Fruit fly (Drosophila melanogaster) whole organism, embryonic: ENCODE results near the gene CG33514.

Experiments
- CG10267 ChIP-seq: fragments of 200-800 bp; sonication (Bioruptor generic); optimal IDR thresholded peaks from 2 replicates; lab custom pipeline; 2018; ENCODE audit warnings: missing biosample characterization, mild to moderate bottlenecking, missing genetic modification characterization, moderate library complexity
- CG10321 ChIP-seq: fragments of 200-800 bp; sonication (Bioruptor generic); IDR thresholded peaks from 2 replicates; pipeline ENCODE4 v1.3.6; 2022; ENCODE audit warnings: missing biosample characterization, missing genetic modification characterization
- CG10543 ChIP-seq: fragments of 200-800 bp; sonication (Bioruptor generic); optimal IDR thresholded peaks from 3 replicates; lab custom pipeline; 2017; ENCODE audit warnings: missing biosample characterization, mild to moderate bottlenecking, missing genetic modification characterization, moderate library complexity
- CG12219 ChIP-seq: fragments of 200-800 bp; sonication (Bioruptor generic); optimal IDR thresholded peaks from 3 replicates; lab custom pipeline; 2018; ENCODE audit warnings: missing biosample characterization, mild to moderate bottlenecking, missing genetic modification characterization
- CG13123 ChIP-seq: fragments of 200-800 bp; sonication (Bioruptor generic); optimal IDR thresholded peaks from 2 replicates; lab custom pipeline; 2016; ENCODE audit warnings: missing biosample characterization, missing genetic modification characterization
- CG14050 ChIP-seq: fragments of 200-800 bp; sonication (Bioruptor generic); IDR thresholded peaks from 3 replicates; pipeline ENCODE4 v1.3.6; 2022; ENCODE audit warnings: missing biosample characterization, missing genetic modification characterization
- CG17186 ChIP-seq: fragments of 200-800 bp; sonication (Bioruptor generic); optimal IDR thresholded peaks from 3 replicates; lab custom pipeline; 2017; ENCODE audit warnings: missing biosample characterization, missing genetic modification reagents, missing genetic modification characterization
- CG1792 ChIP-seq: fragments of 200-800 bp; sonication (Bioruptor generic); optimal IDR thresholded peaks from 2 replicates; lab custom pipeline; 2016; ENCODE audit warnings: missing biosample characterization, missing genetic modification characterization
- CG18619 ChIP-seq: fragments of 200-800 bp; sonication (Bioruptor generic); optimal IDR thresholded peaks from 3 replicates; lab custom pipeline; 2017; ENCODE audit warnings: missing biosample characterization, mild to moderate bottlenecking, missing genetic modification characterization
- CG2199 ChIP-seq: fragments of 200-800 bp; sonication (Bioruptor generic); IDR thresholded peaks from 3 replicates; pipeline ENCODE4 v1.3.6; 2022; ENCODE audit warnings: missing biosample characterization, missing genetic modification characterization
- CG31388 ChIP-seq: fragments of 200-800 bp; sonication (Bioruptor generic); optimal IDR thresholded peaks from 2 replicates; lab custom pipeline; 2016; ENCODE audit warnings: missing biosample characterization, missing genetic modification characterization
- CG4404 ChIP-seq: fragments of 200-800 bp; sonication (Bioruptor generic); IDR thresholded peaks from 2 replicates; pipeline ENCODE4 v1.3.6; 2022; ENCODE audit warnings: missing biosample characterization, missing genetic modification characterization
- CG4424 ChIP-seq: fragments of 200-800 bp; sonication (Bioruptor generic); optimal IDR thresholded peaks from 3 replicates; lab custom pipeline; 2016; ENCODE audit warnings: missing biosample characterization, missing genetic modification characterization
- CG4730 ChIP-seq: fragments of 200-800 bp; sonication (Bioruptor generic); IDR thresholded peaks from 2 replicates; pipeline ENCODE4 v1.3.6; 2022; ENCODE audit warnings: missing biosample characterization, missing genetic modification characterization
- CG4854 ChIP-seq: fragments of 200-800 bp; sonication (Bioruptor generic); optimal IDR thresholded peaks from 2 replicates; lab custom pipeline; 2016; ENCODE audit warnings: missing biosample characterization, missing genetic modification characterization, inconsistent platforms
- CG6854 ChIP-seq: fragments of 200-800 bp; sonication (Bioruptor generic); optimal IDR thresholded peaks from 3 replicates; lab custom pipeline; 2017; ENCODE audit warnings: missing biosample characterization, mild to moderate bottlenecking, missing genetic modification characterization
- CkIIα-i1 ChIP-seq: fragments of 200-800 bp; sonication (Bioruptor generic); IDR thresholded peaks from 2 replicates; pipeline ENCODE4 v1.3.6; 2022; ENCODE audit warnings: missing biosample characterization, missing genetic modification characterization
- Dbx ChIP-seq: fragments of 200-800 bp; sonication (Bioruptor generic); IDR thresholded peaks from 3 replicates; pipeline ENCODE4 v1.3.6; 2022; ENCODE audit warnings: missing biosample characterization, missing genetic modification characterization
- Dip3 ChIP-seq: fragments of 200-800 bp; sonication (Bioruptor generic); optimal IDR thresholded peaks from 3 replicates; lab custom pipeline; 2016; ENCODE audit warnings: missing biosample characterization, missing genetic modification characterization
- HLH54F ChIP-seq: fragments of 200-800 bp; sonication (Bioruptor generic); optimal IDR thresholded peaks from 3 replicates; lab custom pipeline; 2016; ENCODE audit warnings: missing biosample characterization, missing genetic modification characterization
- Lhr ChIP-seq: fragments of 200-800 bp; sonication (Bioruptor generic); optimal IDR thresholded peaks from 3 replicates; lab custom pipeline; 2017; ENCODE audit warnings: mild to moderate bottlenecking, missing biosample characterization, missing genetic modification reagents, missing genetic modification characterization
- NK7.1 ChIP-seq: fragments of 200-800 bp; sonication (Bioruptor generic); optimal IDR thresholded peaks from 3 replicates; lab custom pipeline; 2016; ENCODE audit warnings: missing biosample characterization, missing genetic modification characterization
- Oaz ChIP-seq: fragments of 200-800 bp; sonication (Bioruptor generic); IDR thresholded peaks from 2 replicates; pipeline ENCODE4 v1.3.6; 2022; ENCODE audit warnings: missing biosample characterization, missing genetic modification characterization
- Rx ChIP-seq: fragments of 200-800 bp; sonication (Bioruptor generic); IDR thresholded peaks from 2 replicates; pipeline ENCODE4 v1.3.6; 2022; ENCODE audit warnings: missing biosample characterization, missing genetic modification characterization
- Sin3A ChIP-seq: fragments of >200 bp; optimal IDR thresholded peaks from 2 replicates; lab custom pipeline; 2018
- abd-A ChIP-seq: fragments of 200-800 bp; sonication (Bioruptor generic); optimal IDR thresholded peaks from 3 replicates; lab custom pipeline; 2019; ENCODE audit warnings: missing biosample characterization, mild to moderate bottlenecking, missing genetic modification characterization, moderate library complexity
- ash1 ChIP-seq: fragments of 200-800 bp; sonication (Bioruptor generic); optimal IDR thresholded peaks from 2 replicates; lab custom pipeline; 2018; ENCODE audit warnings: missing biosample characterization, mild to moderate bottlenecking, missing genetic modification characterization
- chinmo ChIP-seq: fragments of 200-800 bp; sonication (Bioruptor generic); IDR thresholded peaks from 4 replicates; pipeline ENCODE4 v1.3.6; 2022; ENCODE audit warnings: missing biosample characterization, missing genetic modification characterization; ENCODE audit not compliant: partially characterized antibody
- ci ChIP-seq: fragments of 200-800 bp; sonication (Bioruptor generic); IDR thresholded peaks from 3 replicates; pipeline ENCODE4 v1.3.6; 2022; ENCODE audit warnings: missing biosample characterization, missing genetic modification characterization
- corto ChIP-seq: fragments of 200-800 bp; sonication (Bioruptor generic); optimal IDR thresholded peaks from 2 replicates; lab custom pipeline; 2016; ENCODE audit warnings: missing biosample characterization, mild to moderate bottlenecking, missing genetic modification characterization, moderate library complexity
- croc ChIP-seq: fragments of 200-800 bp; sonication (Bioruptor generic); conservative IDR thresholded peaks from 3 replicates; pipeline ENCODE4 v1.3.6; 2022; ENCODE audit warnings: missing biosample characterization, missing genetic modification characterization
- dm ChIP-seq: fragments of 200-800 bp; sonication (Bioruptor generic); optimal IDR thresholded peaks from 3 replicates; lab custom pipeline; 2016; ENCODE audit warnings: missing biosample characterization, missing genetic modification characterization
- emc ChIP-seq: fragments of 200-800 bp; sonication (Bioruptor generic); optimal IDR thresholded peaks from 2 replicates; lab custom pipeline; 2016; ENCODE audit warnings: missing biosample characterization, missing genetic modification characterization
- ewg ChIP-seq: fragments of 200-800 bp; sonication (Bioruptor generic); optimal IDR thresholded peaks from 3 replicates; lab custom pipeline; 2017; ENCODE audit warnings: mild to moderate bottlenecking, missing biosample characterization, missing genetic modification reagents, missing genetic modification characterization
- gce ChIP-seq: fragments of 200-800 bp; sonication (Bioruptor generic); IDR thresholded peaks from 3 replicates; pipeline ENCODE4 v1.3.6; 2022; ENCODE audit warnings: missing biosample characterization, missing genetic modification characterization
- grn ChIP-seq: fragments of 200-800 bp; sonication (Bioruptor generic); optimal IDR thresholded peaks from 3 replicates; lab custom pipeline; 2017; ENCODE audit warnings: missing biosample characterization, missing genetic modification characterization
- kay ChIP-seq: fragments of 200-800 bp; sonication (Bioruptor generic); optimal IDR thresholded peaks from 2 replicates; lab custom pipeline; 2016; ENCODE audit warnings: missing biosample characterization, missing genetic modification characterization
- knrl ChIP-seq: fragments of 200-800 bp; sonication (Bioruptor generic); IDR thresholded peaks from 3 replicates; pipeline ENCODE4 v1.3.6; 2022; ENCODE audit warnings: missing biosample characterization, missing genetic modification characterization; ENCODE audit not compliant: partially characterized antibody
- nerfin-1 ChIP-seq: fragments of 200-800 bp; sonication (Bioruptor generic); optimal IDR thresholded peaks from 3 replicates; lab custom pipeline; 2019; ENCODE audit warnings: missing biosample characterization, mild to moderate bottlenecking, missing genetic modification characterization, moderate library complexity
- oc ChIP-seq: fragments of 200-800 bp; sonication (Bioruptor generic); optimal IDR thresholded peaks from 2 replicates; lab custom pipeline; 2018; ENCODE audit warnings: missing biosample characterization, mild to moderate bottlenecking, missing genetic modification characterization, moderate library complexity
- odd ChIP-seq: fragments of 200-800 bp; sonication (Bioruptor generic); optimal IDR thresholded peaks from 2 replicates; lab custom pipeline; 2017; ENCODE audit warnings: missing biosample characterization, mild to moderate bottlenecking, missing genetic modification characterization
- otp ChIP-seq: fragments of 200-800 bp; sonication (Bioruptor generic); IDR thresholded peaks from 3 replicates; pipeline ENCODE4, ENCODE4 v1.3.6; 2022; ENCODE audit warnings: missing biosample characterization, missing genetic modification characterization
- pho ChIP-seq: fragments of 200-800 bp; sonication (Bioruptor generic); optimal IDR thresholded peaks from 2 replicates; lab custom pipeline; 2016; ENCODE audit warnings: missing biosample characterization, missing genetic modification characterization
- ro ChIP-seq: fragments of 200-800 bp; sonication (Bioruptor generic); IDR thresholded peaks from 2 replicates; pipeline ENCODE4 v1.3.6; 2022; ENCODE audit warnings: missing biosample characterization, missing genetic modification characterization
- salm ChIP-seq: fragments of 200-800 bp; sonication (Bioruptor generic); optimal IDR thresholded peaks from 2 replicates; lab custom pipeline; 2018; ENCODE audit warnings: missing biosample characterization, mild to moderate bottlenecking, missing genetic modification characterization
- sc ChIP-seq, 3 experiments: fragments of >200 bp in 2 of 3; fragments of 200-800 bp in 1 of 3; sonication (Bioruptor generic) in 1 of 3; optimal IDR thresholded peaks; 2 replicates in 2 of 3; 3 replicates in 1 of 3; lab custom pipeline; 2017; ENCODE audit warnings: mild to moderate bottlenecking in 1 of 3, missing biosample characterization in 1 of 3, missing genetic modification characterization in 1 of 3, missing genetic modification reagents in 1 of 3
- slou ChIP-seq: fragments of 200-800 bp; sonication (Bioruptor generic); optimal IDR thresholded peaks from 3 replicates; lab custom pipeline; 2016; ENCODE audit warnings: missing biosample characterization, missing genetic modification characterization
- stc ChIP-seq: fragments of 200-800 bp; sonication (Bioruptor generic); IDR thresholded peaks from 2 replicates; pipeline ENCODE4 v1.3.6; 2022; ENCODE audit warnings: missing biosample characterization, missing genetic modification characterization
- tin ChIP-seq: fragments of 200-800 bp; sonication (Bioruptor generic); optimal IDR thresholded peaks from 3 replicates; lab custom pipeline; 2016; ENCODE audit warnings: missing biosample characterization, missing genetic modification characterization
- tll ChIP-seq, 2 experiments: fragments of 200-800 bp in 1 of 2; fragments of >200 bp in 1 of 2; sonication (Bioruptor generic) in 1 of 2; optimal IDR thresholded peaks; 2 replicates each; lab custom pipeline; 2017 to 2019; ENCODE audit warnings: missing biosample characterization in 2 of 2, missing genetic modification characterization in 2 of 2, mild to moderate bottlenecking in 1 of 2, moderate library complexity in 1 of 2
- vnd ChIP-seq: fragments of 200-800 bp; sonication (Bioruptor generic); IDR thresholded peaks from 3 replicates; pipeline ENCODE4 v1.3.6; 2022; ENCODE audit warnings: missing biosample characterization, missing genetic modification characterization; ENCODE audit not compliant: partially characterized antibody

Gene CG33514

dm6 chr3L:4412974-4413373 lies 47.7 kb downstream of the CG33514 start (continued):
- TF ChIP-seq CG14050 (GFP tag; lab: Robert Waterston, UW): peak; percentile 72; the same call in 2 of the 3 replicates
- no peak for TF ChIP-seq CG10267 (tag; lab: Kevin White, UChicago)
- TF ChIP-seq Dbx (GFP tag; lab: Robert Waterston, UW): peak; percentile 64; the same call in 2 of the 3 replicates
- 0 out of 2 replicates have a peak, but pooled peaks have one; percentile 29 for TF ChIP-seq CG10321
- peak; percentile 19 for TF ChIP-seq CG18619
- peak; percentile 18 for TF ChIP-seq CG13123 (GFP tag; lab: Kevin White, UChicago)
- peak; percentile 23 for TF ChIP-seq HLH54F (GFP tag; lab: Kevin White, UChicago)
- TF ChIP-seq Lhr (GFP tag; lab: Kevin White, UChicago): no peak
- TF ChIP-seq odd: no peak
- no peak for TF ChIP-seq tll (GFP tag; optimal IDR thresholded peaks at IDR 0.05; lab: Kevin White, UChicago)
- no peak for TF ChIP-seq ro
- no peak for TF ChIP-seq CG4854 (GFP tag; lab: Kevin White, UChicago)
- TF ChIP-seq CG12219 (GFP tag; lab: Kevin White, UChicago): no peak
- no peak for TF ChIP-seq knrl (GFP tag; lab: Robert Waterston, UW)
- TF ChIP-seq ewg: no peak
- TF ChIP-seq CkIIα-i1 (GFP tag; lab: Robert Waterston, UW): no peak
- TF ChIP-seq chinmo: peak; percentile 86; the same call in 2 of the 4 replicates
- TF ChIP-seq Rx: peak; percentile 49; the same call in 1 of the 2 replicates
- TF ChIP-seq kay (GFP tag; lab: Kevin White, UChicago): no peak
- no peak for TF ChIP-seq ash1 (GFP tag; lab: Kevin White, UChicago)
- peak; percentile 55 for TF ChIP-seq pho (GFP tag; lab: Kevin White, UChicago)
- TF ChIP-seq vnd (GFP tag; lab: Robert Waterston, UW): no peak
- TF ChIP-seq oc (tag; lab: Kevin White, UChicago): no peak
- no peak for TF ChIP-seq salm
- TF ChIP-seq CG31388: no peak
- peak; percentile 34; the same call in 1 of the 2 replicates for TF ChIP-seq CG4404 (GFP tag; lab: Robert Waterston, UW)
- no peak for TF ChIP-seq CG17186 (GFP tag; lab: Kevin White, UChicago)
- peak; percentile 34 for TF ChIP-seq CG4424 (GFP tag; lab: Kevin White, UChicago)
- peak; percentile 20 for TF ChIP-seq slou
- TF ChIP-seq CG4730 (GFP tag; lab: Robert Waterston, UW): no peak
- peak; percentile 80 for TF ChIP-seq ci (GFP tag; lab: Robert Waterston, UW)
- no peak for TF ChIP-seq sc (optimal IDR thresholded peaks at IDR 0.05; lab: Kevin White, UChicago)
- TF ChIP-seq sc (GFP tag; optimal IDR thresholded peaks at IDR 0.05; lab: Kevin White, UChicago): no peak
- TF ChIP-seq grn (GFP tag; lab: Kevin White, UChicago): no peak
- no peak for TF ChIP-seq Sin3A (lab: Kevin White, UChicago)
- TF ChIP-seq gce (GFP tag; lab: Robert Waterston, UW): peak; percentile 39; the same call in 1 of the 3 replicates
- peak; percentile 20 for TF ChIP-seq Dip3 (GFP tag; lab: Kevin White, UChicago)
- no peak for TF ChIP-seq NK7.1
- no peak for TF ChIP-seq dm (GFP tag; lab: Kevin White, UChicago)
- TF ChIP-seq CG2199 (GFP tag; lab: Robert Waterston, UW): 0 out of 3 replicates have a peak, but pooled peaks have one; percentile 47
- 0 out of 2 replicates have a peak, but pooled peaks have one; percentile 12 for TF ChIP-seq stc
- no peak for TF ChIP-seq nerfin-1
- TF ChIP-seq Oaz (GFP tag; lab: Robert Waterston, UW): peak; percentile 40; the same call in 1 of the 2 replicates
- no peak for TF ChIP-seq CG6854
- no peak for TF ChIP-seq CG1792 (GFP tag; lab: Kevin White, UChicago)
- no peak for TF ChIP-seq corto (GFP tag; lab: Kevin White, UChicago)
- peak; percentile 47 for TF ChIP-seq CG10543 (GFP tag; lab: Kevin White, UChicago)
- TF ChIP-seq croc (GFP tag; lab: Robert Waterston, UW): no peak
- peak; percentile 17 for TF ChIP-seq emc (GFP tag; lab: Kevin White, UChicago)
- no peak for TF ChIP-seq abd-A (tag; lab: Kevin White, UChicago)
- peak; percentile 3 for TF ChIP-seq tin (GFP tag; lab: Kevin White, UChicago)
- peak; percentile 72; the same call in 2 of the 3 replicates for TF ChIP-seq otp
